Fruit fly (Drosophila melanogaster) whole organism, embryonic: Measurements from ENCODE around the gene CG6654.
A peak's percentile ranks its signal among the peaks of the same experiment; 100 is the strongest.

Source experiments
- BEAF-32 ChIP-seq: fragments of 200-800 bp; sonication (Bioruptor generic); optimal IDR thresholded peaks from 3 replicates; lab custom pipeline; 2017; ENCODE audit warnings: missing biosample characterization, missing genetic modification characterization, mild to moderate bottlenecking, moderate library complexity, missing genetic modification reagents
- Bgb ChIP-seq: fragments of 200-800 bp; sonication (Bioruptor generic); IDR thresholded peaks from 2 replicates; pipeline ENCODE4 v1.3.6; 2022; ENCODE audit warnings: missing biosample characterization, missing genetic modification characterization; ENCODE audit not compliant: partially characterized antibody
- CG1024 ChIP-seq: fragments of 200-800 bp; sonication (Bioruptor generic); IDR thresholded peaks from 2 replicates; pipeline ENCODE4 v1.3.6; 2022; ENCODE audit warnings: missing biosample characterization, missing genetic modification characterization
- CG10462 ChIP-seq: fragments of 200-800 bp; sonication (Bioruptor generic); optimal IDR thresholded peaks from 2 replicates; lab custom pipeline; 2016; ENCODE audit warnings: missing biosample characterization, missing genetic modification characterization
- CG11398 ChIP-seq: fragments of 200-800 bp; sonication (Bioruptor generic); optimal IDR thresholded peaks from 2 replicates; lab custom pipeline; 2016; ENCODE audit warnings: missing biosample characterization, missing genetic modification characterization
- CG11695 ChIP-seq: fragments of 200-800 bp; sonication (Bioruptor generic); IDR thresholded peaks from 3 replicates; pipeline ENCODE4 v1.3.6; 2022; ENCODE audit warnings: missing biosample characterization, missing genetic modification characterization
- CG12104 ChIP-seq: fragments of 200-800 bp; sonication (Bioruptor generic); optimal IDR thresholded peaks from 3 replicates; lab custom pipeline; 2016; ENCODE audit warnings: missing biosample characterization, missing genetic modification characterization
- CG12659 ChIP-seq: fragments of 200-800 bp; sonication (Bioruptor generic); optimal IDR thresholded peaks from 3 replicates; lab custom pipeline; 2017; ENCODE audit warnings: mild to moderate bottlenecking, missing biosample characterization, missing genetic modification reagents, missing genetic modification characterization
- CG13287 ChIP-seq: fragments of 200-800 bp; sonication (Bioruptor generic); IDR thresholded peaks from 2 replicates; pipeline ENCODE4 v1.3.6; 2022; ENCODE audit warnings: missing biosample characterization, missing genetic modification characterization; ENCODE audit not compliant: partially characterized antibody
- CG15514 ChIP-seq: fragments of 200-800 bp; sonication (Bioruptor generic); optimal IDR thresholded peaks from 3 replicates; lab custom pipeline; 2017; ENCODE audit warnings: missing biosample characterization, missing genetic modification characterization, mild to moderate bottlenecking, moderate library complexity, missing genetic modification reagents
- CG15696 ChIP-seq: fragments of 200-800 bp; sonication (Bioruptor generic); optimal IDR thresholded peaks from 2 replicates; lab custom pipeline; 2019; ENCODE audit warnings: missing biosample characterization, mild to moderate bottlenecking, missing genetic modification characterization, moderate library complexity
- CG2120 ChIP-seq: fragments of 200-800 bp; sonication (Bioruptor generic); optimal IDR thresholded peaks from 3 replicates; lab custom pipeline; 2016; ENCODE audit warnings: missing biosample characterization, missing genetic modification characterization
- CG2129 ChIP-seq: fragments of 200-800 bp; sonication (Bioruptor generic); IDR thresholded peaks from 2 replicates; pipeline ENCODE4 v1.3.6; 2022; ENCODE audit warnings: missing biosample characterization, missing genetic modification characterization; ENCODE audit not compliant: partially characterized antibody
- CG2712 ChIP-seq: fragments of 200-800 bp; optimal IDR thresholded peaks from 3 replicates; lab custom pipeline; 2019; ENCODE audit warnings: missing biosample characterization, mild to moderate bottlenecking, missing genetic modification characterization, moderate library complexity
- CG3065 ChIP-seq: fragments of 200-800 bp; sonication (Bioruptor generic); optimal IDR thresholded peaks from 2 replicates; lab custom pipeline; 2016; ENCODE audit warnings: missing biosample characterization, missing genetic modification characterization
- CG31441 ChIP-seq: fragments of 200-800 bp; sonication (Bioruptor generic); IDR thresholded peaks from 2 replicates; pipeline ENCODE4 v1.3.6; 2022; ENCODE audit warnings: missing biosample characterization, missing genetic modification characterization
- CG7271 ChIP-seq: fragments of 200-800 bp; sonication (Bioruptor generic); optimal IDR thresholded peaks from 2 replicates; lab custom pipeline; 2018; ENCODE audit warnings: missing biosample characterization, mild to moderate bottlenecking, missing genetic modification characterization, moderate library complexity
- CG8924 ChIP-seq: fragments of 200-800 bp; optimal IDR thresholded peaks from 3 replicates; lab custom pipeline; 2019; ENCODE audit warnings: missing biosample characterization, mild to moderate bottlenecking, missing genetic modification characterization, moderate library complexity
- CG9727 ChIP-seq: fragments of 200-800 bp; sonication (Bioruptor generic); optimal IDR thresholded peaks from 3 replicates; lab custom pipeline; 2017; ENCODE audit warnings: missing biosample characterization, mild to moderate bottlenecking, missing genetic modification characterization
- CTCF ChIP-seq: fragments of 200-800 bp; sonication (Bioruptor generic); optimal IDR thresholded peaks from 2 replicates; lab custom pipeline; 2017; ENCODE audit warnings: missing biosample characterization, mild to moderate bottlenecking, missing genetic modification characterization, moderate library complexity
- Chrac-16 ChIP-seq: fragments of 200-800 bp; sonication (Bioruptor generic); optimal IDR thresholded peaks from 3 replicates; lab custom pipeline; 2016; ENCODE audit warnings: missing biosample characterization, missing genetic modification characterization
- CoRest ChIP-seq: fragments of 200-800 bp; sonication (Bioruptor generic); optimal IDR thresholded peaks from 3 replicates; lab custom pipeline; 2018; ENCODE audit warnings: missing biosample characterization, mild to moderate bottlenecking, missing genetic modification characterization, moderate library complexity
- Dbx ChIP-seq: fragments of 200-800 bp; sonication (Bioruptor generic); IDR thresholded peaks from 3 replicates; pipeline ENCODE4 v1.3.6; 2022; ENCODE audit warnings: missing biosample characterization, missing genetic modification characterization
- Dll ChIP-seq: fragments of 200-800 bp; sonication (Bioruptor generic); IDR thresholded peaks from 4 replicates; pipeline ENCODE4 v1.3.6; 2022; ENCODE audit warnings: missing biosample characterization, missing genetic modification characterization; ENCODE audit not compliant: partially characterized antibody
- Dp ChIP-seq: fragments of 200-800 bp; sonication (Bioruptor generic); optimal IDR thresholded peaks from 2 replicates; lab custom pipeline; 2018; ENCODE audit warnings: missing biosample characterization, mild to moderate bottlenecking, missing genetic modification characterization, moderate library complexity
- H2.0 ChIP-seq: fragments of 200-800 bp; sonication (Bioruptor generic); IDR thresholded peaks from 2 replicates; pipeline ENCODE4 v1.3.6; 2022; ENCODE audit warnings: missing biosample characterization, missing genetic modification characterization
- MESR4 ChIP-seq: fragments of 200-800 bp; sonication (Bioruptor generic); optimal IDR thresholded peaks from 2 replicates; lab custom pipeline; 2018; ENCODE audit warnings: missing biosample characterization, mild to moderate bottlenecking, missing genetic modification characterization, moderate library complexity
- Max ChIP-seq: fragments of 200-800 bp; sonication (Bioruptor generic); optimal IDR thresholded peaks from 2 replicates; lab custom pipeline; 2016; ENCODE audit warnings: missing biosample characterization, mild to moderate bottlenecking, missing genetic modification characterization
- NfI ChIP-seq: fragments of 200-800 bp; sonication (Bioruptor generic); optimal IDR thresholded peaks from 3 replicates; lab custom pipeline; 2018; ENCODE audit warnings: missing biosample characterization, mild to moderate bottlenecking, missing genetic modification characterization, moderate library complexity
- Oli ChIP-seq: fragments of 200-800 bp; sonication (Bioruptor generic); optimal IDR thresholded peaks from 2 replicates; lab custom pipeline; 2018; ENCODE audit warnings: missing biosample characterization, mild to moderate bottlenecking, missing genetic modification characterization, moderate library complexity
- PHDP ChIP-seq: fragments of 200-800 bp; sonication (Bioruptor generic); optimal IDR thresholded peaks from 3 replicates; lab custom pipeline; 2018; ENCODE audit warnings: missing biosample characterization, mild to moderate bottlenecking, missing genetic modification characterization, moderate library complexity
- Rfx ChIP-seq: fragments of 200-800 bp; sonication (Bioruptor generic); IDR thresholded peaks from 2 replicates; pipeline ENCODE4 v1.3.6; 2022; ENCODE audit warnings: missing biosample characterization, missing genetic modification characterization
- Sry-β ChIP-seq: fragments of 200-800 bp; sonication (Bioruptor generic); optimal IDR thresholded peaks from 2 replicates; lab custom pipeline; 2018; ENCODE audit warnings: missing biosample characterization, mild to moderate bottlenecking, missing genetic modification characterization, moderate library complexity
- Sry-δ ChIP-seq: fragments of 200-800 bp; sonication (Bioruptor generic); optimal IDR thresholded peaks from 2 replicates; lab custom pipeline; 2016; ENCODE audit warnings: missing biosample characterization, missing genetic modification characterization
- Stat92E ChIP-seq, 3 experiments: fragments of >200 bp in 2 of 3; fragments of 200-800 bp in 1 of 3; sonication (Bioruptor generic) in 1 of 3; optimal IDR thresholded peaks; 2 replicates each; lab custom pipeline; 2017 to 2019; ENCODE audit warnings: missing biosample characterization in 3 of 3, missing genetic modification characterization in 3 of 3, mild to moderate bottlenecking in 1 of 3, moderate library complexity in 1 of 3
- amos ChIP-seq: fragments of 200-800 bp; sonication (Bioruptor generic); IDR thresholded peaks from 2 replicates; pipeline ENCODE4 v1.3.6; 2022; ENCODE audit warnings: missing biosample characterization, missing genetic modification characterization; ENCODE audit not compliant: partially characterized antibody
- bbx ChIP-seq: fragments of 200-800 bp; sonication (Bioruptor generic); IDR thresholded peaks from 2 replicates; pipeline ENCODE4 v1.3.6; 2022; ENCODE audit warnings: missing biosample characterization, missing genetic modification characterization; ENCODE audit not compliant: partially characterized antibody
- cato ChIP-seq: fragments of 200-800 bp; sonication (Bioruptor generic); optimal IDR thresholded peaks from 2 replicates; lab custom pipeline; 2016; ENCODE audit warnings: missing biosample characterization, missing genetic modification characterization, borderline replicate concordance
- chinmo ChIP-seq: fragments of 200-800 bp; sonication (Bioruptor generic); IDR thresholded peaks from 4 replicates; pipeline ENCODE4 v1.3.6; 2022; ENCODE audit warnings: missing biosample characterization, missing genetic modification characterization; ENCODE audit not compliant: partially characterized antibody
- crp ChIP-seq, 2 experiments: fragments of 200-800 bp; sonication (Bioruptor generic); optimal IDR thresholded peaks; 2 replicates in 1 of 2; 3 replicates in 1 of 2; lab custom pipeline; 2017; ENCODE audit warnings: missing biosample characterization in 2 of 2, missing genetic modification characterization in 2 of 2, mild to moderate bottlenecking in 1 of 2, moderate library complexity in 1 of 2
- grn ChIP-seq: fragments of 200-800 bp; sonication (Bioruptor generic); optimal IDR thresholded peaks from 3 replicates; lab custom pipeline; 2017; ENCODE audit warnings: missing biosample characterization, missing genetic modification characterization
- gsb-n ChIP-seq: fragments of 200-800 bp; sonication (Bioruptor generic); optimal IDR thresholded peaks from 3 replicates; lab custom pipeline; 2018; ENCODE audit warnings: missing biosample characterization, mild to moderate bottlenecking, missing genetic modification characterization
- nmo ChIP-seq: fragments of 200-800 bp; sonication (Bioruptor generic); optimal IDR thresholded peaks from 2 replicates; lab custom pipeline; 2018; ENCODE audit warnings: missing biosample characterization, mild to moderate bottlenecking, missing genetic modification characterization, moderate library complexity
- oc ChIP-seq: fragments of 200-800 bp; sonication (Bioruptor generic); optimal IDR thresholded peaks from 2 replicates; lab custom pipeline; 2018; ENCODE audit warnings: missing biosample characterization, mild to moderate bottlenecking, missing genetic modification characterization, moderate library complexity
- sens ChIP-seq: fragments of 200-800 bp; sonication (Bioruptor generic); peaks from one replicate; lab custom pipeline; 2016; ENCODE audit warnings: missing biosample characterization, missing genetic modification characterization
- sug ChIP-seq: fragments of 200-800 bp; optimal IDR thresholded peaks from 2 replicates; lab custom pipeline; 2019; ENCODE audit warnings: missing biosample characterization, mild to moderate bottlenecking, missing genetic modification characterization, moderate library complexity
- unc-4 ChIP-seq: fragments of 200-800 bp; sonication (Bioruptor generic); IDR thresholded peaks from 2 replicates; pipeline ENCODE4 v1.3.6; 2022; ENCODE audit warnings: missing biosample characterization, missing genetic modification characterization; ENCODE audit not compliant: partially characterized antibody
- yki ChIP-seq: fragments of >200 bp; optimal IDR thresholded peaks from 3 replicates; lab custom pipeline; 2018

The CG6654 gene

DNA sequence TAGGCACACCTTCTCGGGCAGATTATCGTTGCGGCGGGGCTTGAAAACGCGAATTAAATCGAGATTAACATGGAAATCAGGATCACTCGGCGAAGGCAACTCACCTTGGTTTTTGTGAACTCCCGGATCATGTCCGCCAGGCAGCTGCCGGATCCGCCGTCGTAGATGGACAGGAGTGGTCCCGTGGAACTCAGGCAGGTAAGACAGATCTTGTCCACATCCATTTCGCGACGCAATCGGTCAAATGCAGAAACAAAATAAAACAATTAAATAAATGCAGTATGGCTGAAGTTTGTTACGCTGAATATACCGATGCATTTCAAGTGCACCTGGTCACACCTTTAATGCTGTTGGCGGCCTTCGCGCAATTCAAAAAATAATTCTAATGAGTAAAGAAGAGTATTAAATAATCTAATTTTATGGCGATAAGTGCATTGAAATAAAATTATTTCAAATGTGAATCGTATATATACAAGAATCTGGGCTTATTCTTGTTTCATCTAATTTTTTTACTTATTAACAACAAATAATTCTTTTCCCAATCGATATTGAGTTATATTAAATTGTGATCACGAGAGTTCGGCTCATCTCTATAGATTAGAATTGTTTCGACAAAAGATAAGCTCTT, at the start of gene CG6654, which contains the start of gene CG4210 (continued):
- TF ChIP-seq sens (GFP tag; lab: Kevin White, UChicago) (peak; percentile 85), CG11695 (no peak), grn (GFP tag; lab: Kevin White, UChicago) (peak; percentile 88), H2.0 (GFP tag; lab: Robert Waterston, UW) (no peak), bbx (GFP tag; lab: Robert Waterston, UW) (0 out of 2 replicates have a peak, but pooled peaks have one; percentile 39), gsb-n (no peak), CG13287 (GFP tag; lab: Robert Waterston, UW) (peak; percentile 83), unc-4 (GFP tag; lab: Robert Waterston, UW) (peak; percentile 51; the same call in 1 of the 2 replicates), CG3065 (GFP tag; lab: Kevin White, UChicago) (no peak), Bgb (GFP tag; lab: Robert Waterston, UW) (peak; percentile 59), PHDP (tag; lab: Kevin White, UChicago) (peak; percentile 8), BEAF-32 (GFP tag; lab: Kevin White, UChicago) (peak; percentile 78), CG7271 (tag; lab: Kevin White, UChicago) (no peak), chinmo (GFP tag; lab: Robert Waterston, UW) (0 out of 4 replicates have a peak, but pooled peaks have one; percentile 17), MESR4 (peak; percentile 66), NfI (peak; percentile 3), yki (lab: Kevin White, UChicago) (no peak), CG2129 (peak; percentile 18; the same call in 1 of the 2 replicates), Rfx (GFP tag; lab: Robert Waterston, UW) (no peak), Max (GFP tag; lab: Kevin White, UChicago) (peak; percentile 14), CG2120 (GFP tag; lab: Kevin White, UChicago) (peak; percentile 53), CG10462 (GFP tag; lab: Kevin White, UChicago) (no peak), CG8924 (tag; lab: Kevin White, UChicago) (peak; percentile 6), CTCF (no peak), cato (no peak), CoRest (peak; percentile 56), CG11398 (GFP tag; lab: Kevin White, UChicago) (no peak), Dp (peak; percentile 90), CG2712 (peak; percentile 49), CG1024 (GFP tag; lab: Robert Waterston, UW) (no peak), CG12104 (peak; percentile 23), CG15696 (peak; percentile 56), amos (peak; percentile 49), Sry-δ (GFP tag; lab: Kevin White, UChicago) (peak; percentile 74), sug (tag; lab: Kevin White, UChicago) (peak; percentile 64), Oli (tag; lab: Kevin White, UChicago) (no peak), CG15514 (GFP tag; lab: Kevin White, UChicago) (peak; percentile 20), Dll (peak; percentile 69), Dbx (GFP tag; lab: Robert Waterston, UW) (0 out of 3 replicates have a peak, but pooled peaks have one; percentile 15), Stat92E (GFP tag; optimal IDR thresholded peaks at IDR 0.05; lab: Kevin White, UChicago) (peak in 1 of 3 experiments; percentile 63), crp (GFP tag; optimal IDR thresholded peaks at IDR 0.05; lab: Kevin White, UChicago) (peak in 1 of 2 experiments; percentile 31), CG9727 (peak; percentile 1), Chrac-16 (GFP tag; lab: Kevin White, UChicago) (no peak), nmo (GFP tag; lab: Kevin White, UChicago) (peak; percentile 56), Sry-β (peak; percentile 15), oc (tag; lab: Kevin White, UChicago) (no peak), CG31441 (GFP tag; lab: Robert Waterston, UW) (peak; percentile 64), CG12659 (GFP tag; lab: Kevin White, UChicago) (peak; percentile 26)
